Worm (Caenorhabditis elegans) whole organism, young adult: ENCODE results near the gene cct-3.

Experiments used
- F52B5.7 ChIP-seq: sonication (generic microtip); optimal IDR thresholded peaks from 2 replicates; lab custom pipeline; 2016; ENCODE audit warnings: mild to moderate bottlenecking, missing genetic modification characterization, missing compliant biosample characterization
- madf-8 ChIP-seq: fragments of 200-800 bp; sonication (Bioruptor generic); conservative IDR thresholded peaks from 2 replicates; pipeline ENCODE4 v1.3.6; 2022; ENCODE audit warnings: missing genetic modification reagents, missing genetic modification characterization, missing compliant biosample characterization

ce11 chrII:2204077-2204476 is 29.3 kb upstream of the cct-3 start, which contains the start of gene Y59C2A.2:
- TF ChIP-seq madf-8 (GFP tag; lab: Robert Waterston, UW), result no peak
- TF ChIP-seq F52B5.7 (tag; lab: Kevin White, UChicago), result no peak
